Worm (Caenorhabditis elegans): ENCODE data around the gene Y43F8C.15.

- no peak for TF ChIP-seq ceh-28 (tag; optimal IDR thresholded peaks at IDR 0.05)
- no peak for TF ChIP-seq daf-12 (tag; optimal IDR thresholded peaks at IDR 0.05)
- TF ChIP-seq ceh-16 (tag; optimal IDR thresholded peaks at IDR 0.05), result no peak
- TF ChIP-seq pha-4 (tag; optimal IDR thresholded peaks at IDR 0.05), result no peak
- TF ChIP-seq nfya-1 (tag; optimal IDR thresholded peaks at IDR 0.05; ENCODE audit: insufficient read depth), result no peak
Observed at ce11 chrV:19737458-19737857, 27.0 kb upstream of the Y43F8C.15 start, which contains the start of gene W04E12.7.

Data from whole organism, L3 larva.